Worm (Caenorhabditis elegans) whole organism, late embryonic: ENCODE results near the gene F10E7.11.
"Not testable (repeated sequence)": the region's sequence is repeated elsewhere in the genome, so short reads cannot be mapped to it uniquely, and the experiment has no call there.

ENCODE experiments used
- ahr-1 ChIP-seq: sonication (generic microtip); optimal IDR thresholded peaks from 2 replicates; lab custom pipeline; 2016; ENCODE audit warnings: missing genetic modification characterization, missing compliant biosample characterization
- ceh-30 ChIP-seq: fragments of 150-350 bp; optimal IDR thresholded peaks from 2 replicates; lab custom pipeline; 2014; ENCODE audit warnings: missing biosample characterization, missing genetic modification characterization
- ceh-31 ChIP-seq: sonication (generic microtip); optimal IDR thresholded peaks from 2 replicates; lab custom pipeline; 2016; ENCODE audit warnings: missing genetic modification characterization, missing compliant biosample characterization
- ceh-34 ChIP-seq: sonication (generic microtip); optimal IDR thresholded peaks from 2 replicates; lab custom pipeline; 2016; ENCODE audit warnings: mild to moderate bottlenecking, missing genetic modification characterization, missing compliant biosample characterization
- elt-2 ChIP-seq: sonication (generic microtip); optimal IDR thresholded peaks from 2 replicates; lab custom pipeline; 2016; ENCODE audit warnings: missing genetic modification reagents, missing genetic modification characterization, missing compliant biosample characterization
- nhr-11 ChIP-seq: fragments of 150-350 bp; optimal IDR thresholded peaks from 2 replicates; lab custom pipeline; 2014; ENCODE audit warnings: missing biosample characterization, missing genetic modification characterization
- syd-9 ChIP-seq: sonication (generic microtip); optimal IDR thresholded peaks from 2 replicates; lab custom pipeline; 2016; ENCODE audit warnings: mild to moderate bottlenecking, missing genetic modification characterization, moderate library complexity, missing compliant biosample characterization
- tbx-2 ChIP-seq: sonication (generic microtip); optimal IDR thresholded peaks from 2 replicates; lab custom pipeline; 2016; ENCODE audit warnings: missing genetic modification characterization, missing compliant biosample characterization
- unc-86 ChIP-seq: sonication (generic microtip); optimal IDR thresholded peaks from 2 replicates; lab custom pipeline; 2016; ENCODE audit warnings: missing genetic modification characterization, missing compliant biosample characterization

DNA sequence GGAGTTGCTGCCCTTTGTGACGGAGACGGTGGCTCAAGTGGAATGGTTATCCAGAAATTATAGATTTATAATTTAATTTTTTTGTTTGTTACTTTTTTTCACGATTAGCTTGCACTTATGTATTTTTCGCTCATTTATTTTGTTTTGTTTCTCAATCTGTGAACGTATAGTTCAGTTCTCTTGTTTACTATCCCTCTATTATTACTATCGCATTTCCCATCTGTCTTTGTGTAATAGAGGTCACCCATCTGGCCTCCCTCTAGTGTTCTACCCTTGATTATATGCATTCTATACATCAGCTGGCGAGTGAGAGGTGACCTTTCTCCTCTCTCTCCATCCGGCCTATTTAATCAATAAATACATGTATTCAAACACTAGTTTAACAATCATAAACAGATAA, 38.7 kb downstream of the F10E7.11 start, which contains the start of the genes T02G5.14 and T02G5.15:
- not testable (repeated sequence) for TF ChIP-seq unc-86 (tag; lab: Kevin White, UChicago); tbx-2; ahr-1 (tag; lab: Kevin White, UChicago); ceh-31 (tag; lab: Kevin White, UChicago); ceh-34 (tag; lab: Kevin White, UChicago); nhr-11; elt-2 (tag; lab: Kevin White, UChicago); ceh-30 (tag; lab: Kevin White, UChicago); syd-9
